Worm (Caenorhabditis elegans) whole organism, early embryonic: ENCODE data around the gene pdi-2.

Experiments used
- B0310.2 ChIP-seq: sonication (generic microtip); optimal IDR thresholded peaks from 2 replicates; lab custom pipeline; 2016; ENCODE audit warnings: mild to moderate bottlenecking, missing genetic modification characterization, missing compliant biosample characterization
- aly-1 ChIP-seq: sonication (generic microtip); optimal IDR thresholded peaks from 2 replicates; lab custom pipeline; 2016; ENCODE audit warnings: missing genetic modification characterization, missing compliant biosample characterization
- ama-1 ChIP-seq: fragments of 150-350 bp; optimal IDR thresholded peaks from 2 replicates; lab custom pipeline; 2014
- ceh-13 ChIP-seq: fragments of 200-800 bp; sonication (Bioruptor generic); optimal IDR thresholded peaks from 2 replicates; lab custom pipeline; 2018; ENCODE audit warnings: mild to moderate bottlenecking, missing genetic modification characterization, missing compliant biosample characterization
- ceh-36 ChIP-seq: sonication (generic microtip); optimal IDR thresholded peaks from 2 replicates; lab custom pipeline; 2016; ENCODE audit warnings: missing genetic modification characterization, inconsistent platforms, missing compliant biosample characterization
- ets-7 ChIP-seq: sonication (generic microtip); optimal IDR thresholded peaks from 2 replicates; lab custom pipeline; 2016; ENCODE audit warnings: missing genotype, missing genetic modification characterization, missing compliant biosample characterization
- flt-1 ChIP-seq: fragments of 200-800 bp; sonication (Bioruptor generic); IDR thresholded peaks from 2 replicates; pipeline ENCODE4 v1.3.6; 2022; ENCODE audit warnings: missing genetic modification characterization, missing compliant biosample characterization
- hmg-4 ChIP-seq: fragments of 200-800 bp; sonication (Bioruptor generic); optimal IDR thresholded peaks from 2 replicates; lab custom pipeline; 2018; ENCODE audit warnings: mild to moderate bottlenecking, missing genetic modification characterization, missing compliant biosample characterization
- hnd-1 ChIP-seq: sonication (generic microtip); optimal IDR thresholded peaks from 2 replicates; lab custom pipeline; 2016; ENCODE audit warnings: missing genetic modification characterization, missing compliant biosample characterization
- pes-1 ChIP-seq: fragments of 200-800 bp; sonication (Bioruptor generic); IDR thresholded peaks from 2 replicates; pipeline ENCODE4 v1.3.6; 2022; ENCODE audit warnings: missing genetic modification reagents, missing genetic modification characterization, missing compliant biosample characterization
- sea-1 ChIP-seq: fragments of 200-800 bp; sonication (Bioruptor generic); conservative IDR thresholded peaks from 2 replicates; pipeline ENCODE4 v1.3.6; 2022; ENCODE audit warnings: missing genetic modification characterization, missing compliant biosample characterization
- tbx-11 ChIP-seq: fragments of 200-800 bp; sonication (Bioruptor generic); IDR thresholded peaks from 2 replicates; pipeline ENCODE4 v1.3.6; 2022; ENCODE audit warnings: missing genetic modification characterization, missing compliant biosample characterization
- tbx-37 ChIP-seq: fragments of 200-800 bp; sonication (Bioruptor generic); conservative IDR thresholded peaks from 2 replicates; pipeline ENCODE4 v1.3.6; 2022; ENCODE audit warnings: missing genetic modification reagents, missing genetic modification characterization, missing compliant biosample characterization
- tra-4 ChIP-seq: sonication (generic microtip); optimal IDR thresholded peaks from 2 replicates; lab custom pipeline; 2017; ENCODE audit warnings: missing genetic modification characterization, missing compliant biosample characterization

ce11 chrX:4516758-4517157 is 7.2 kb upstream of the pdi-2 start:
- TF ChIP-seq flt-1 (GFP tag; lab: Robert Waterston, UW), result no peak
- TF ChIP-seq tbx-11, result no peak
- TF ChIP-seq tbx-37 (GFP tag; lab: Robert Waterston, UW), result no peak
- no peak for TF ChIP-seq aly-1 (tag; lab: Kevin White, UChicago)
- no peak for TF ChIP-seq ama-1 (lab: Kevin White, UChicago)
- TF ChIP-seq hmg-4, result no peak
- no peak for TF ChIP-seq sea-1 (GFP tag; lab: Robert Waterston, UW)
- TF ChIP-seq hnd-1 (tag; lab: Kevin White, UChicago), result no peak
- no peak for TF ChIP-seq ceh-36 (tag; lab: Kevin White, UChicago)
- no peak for TF ChIP-seq pes-1 (GFP tag; lab: Robert Waterston, UW)
- TF ChIP-seq ets-7, result no peak
- no peak for TF ChIP-seq B0310.2
- no peak for TF ChIP-seq ceh-13 (GFP tag; lab: Kevin White, UChicago)
- no peak for TF ChIP-seq tra-4 (tag; lab: Kevin White, UChicago)
